Worm (Caenorhabditis elegans): ENCODE results near the gene Y51A2B.8.
"Not testable (repeated sequence)": the region's sequence is repeated elsewhere in the genome, so short reads cannot be mapped to it uniquely, and the experiment has no call there.

The Y51A2B.8 gene

DNA sequence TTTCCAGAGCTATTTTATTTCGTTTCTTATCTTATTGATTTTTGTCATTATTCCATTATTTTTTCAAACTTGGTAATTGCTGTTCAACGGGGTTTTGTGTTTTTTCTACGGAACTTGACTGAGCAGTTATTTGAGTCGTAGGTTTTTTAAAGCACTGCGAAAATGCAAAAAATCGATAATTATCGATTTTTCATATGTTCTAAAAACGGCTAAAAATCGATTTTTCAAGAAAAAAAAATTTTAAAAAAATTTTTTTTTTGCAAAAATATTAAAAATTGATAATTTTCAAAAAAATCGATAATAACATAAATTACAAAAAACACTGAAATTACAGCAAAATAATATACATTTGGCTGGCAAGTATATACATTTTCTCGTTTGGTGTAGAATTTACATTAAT lies 3.4 kb upstream of the Y51A2B.8 start:
- TF ChIP-seq unc-62 (GFP tag; optimal IDR thresholded peaks at IDR 0.05) = no peak

DNA sequence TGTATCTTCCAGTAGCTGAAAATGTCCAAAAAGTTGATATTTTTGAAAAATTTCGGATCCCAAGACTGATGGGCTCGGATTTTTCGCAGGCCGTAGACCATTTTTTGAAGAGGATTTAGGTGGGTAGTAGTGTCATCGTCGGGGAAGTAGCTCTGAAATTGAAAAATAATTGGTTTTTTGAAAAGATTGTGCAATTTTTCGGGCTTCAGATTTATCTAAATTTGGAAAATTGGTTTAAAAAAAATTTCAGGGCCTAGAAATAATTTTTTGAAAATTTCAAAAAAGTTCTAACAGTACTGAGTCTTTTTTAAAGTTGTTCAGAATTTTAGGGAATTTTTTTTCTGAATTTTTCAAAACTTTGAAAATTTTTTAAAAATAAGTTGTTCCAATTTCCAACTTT lies 3.7 kb downstream of the Y51A2B.8 start, which contains the start of gene nhr-288:
nhr-288 (minus strand) TSS at position 101 of the 400 bp plus-strand sequence.
- no peak for TF ChIP-seq unc-62 (GFP tag; optimal IDR thresholded peaks at IDR 0.05)

DNA sequence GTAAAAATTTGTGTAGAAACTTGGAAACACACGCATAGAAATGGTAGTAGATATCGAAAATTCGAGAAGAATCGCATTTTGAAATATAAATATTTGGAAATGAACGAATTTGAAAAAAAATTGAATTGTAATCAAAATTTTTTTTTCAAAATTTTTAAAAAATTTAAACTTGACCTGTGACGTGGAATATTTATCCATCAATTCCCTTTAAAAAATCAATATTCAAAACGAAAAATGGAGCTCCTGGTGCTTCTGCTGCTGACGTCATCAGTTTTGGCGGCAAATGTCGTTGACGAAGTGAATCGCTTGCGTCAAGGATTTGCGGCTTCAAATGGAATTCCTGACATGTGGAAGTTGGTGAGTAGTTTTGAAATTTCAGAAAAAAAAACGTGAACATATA lies 10.1 kb downstream of the Y51A2B.8 start, which contains the start of the genes Y51A2B.4 and Y51A2B.5:
Y51A2B.4 (minus strand) TSS at position 101 of the 400 bp plus-strand sequence.
Y51A2B.5 (plus strand) TSS at position 232 of the 400 bp plus-strand sequence.
- TF ChIP-seq unc-62 (GFP tag; optimal IDR thresholded peaks at IDR 0.05) = no peak

DNA sequence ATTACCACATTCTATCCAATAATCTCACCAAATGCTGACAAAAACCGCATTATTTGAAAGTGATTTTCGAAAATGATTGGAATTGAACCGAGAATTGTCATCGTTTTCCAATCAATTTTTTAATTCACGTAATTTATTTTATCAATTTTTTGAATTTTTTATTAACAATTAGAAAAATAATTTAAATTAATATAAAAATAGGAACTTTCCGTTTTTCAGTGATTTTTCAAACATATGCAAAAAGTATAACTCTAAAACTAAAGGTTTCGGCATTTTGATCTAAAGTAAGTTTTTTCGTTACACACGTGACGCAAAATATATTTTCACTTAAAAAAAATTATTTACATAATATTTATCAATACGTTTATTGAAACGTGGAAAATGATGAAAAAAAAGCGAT lies 15.3 kb downstream of the Y51A2B.8 start, which contains the start of gene Y51A2B.6:
Y51A2B.6 (minus strand) TSS at position 101 of the 400 bp plus-strand sequence.
- TF ChIP-seq unc-62 (GFP tag; optimal IDR thresholded peaks at IDR 0.05) = no peak

DNA sequence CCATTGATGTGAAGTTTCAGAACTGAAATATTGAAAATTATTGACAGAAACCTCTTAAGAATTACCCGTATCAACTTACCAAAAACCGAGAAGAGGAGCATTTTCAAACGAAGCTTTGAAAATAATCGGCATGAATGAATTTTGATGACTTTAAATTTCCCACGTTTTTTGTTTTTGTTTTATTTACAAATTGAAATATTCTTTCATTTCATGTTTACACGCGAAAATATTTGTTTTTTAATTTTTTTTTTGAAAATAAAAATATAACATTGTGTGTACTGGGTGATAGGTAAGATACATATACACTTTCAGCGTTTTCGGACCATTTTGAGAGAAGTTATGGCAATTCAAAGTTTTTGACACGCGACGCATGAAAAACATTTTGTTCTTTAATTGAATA lies 16.7 kb downstream of the Y51A2B.8 start, which contains the start of gene Y51A2B.9:
Y51A2B.9 (minus strand) TSS at position 101 of the 400 bp plus-strand sequence.
- no peak for TF ChIP-seq unc-62 (GFP tag; optimal IDR thresholded peaks at IDR 0.05)

DNA sequence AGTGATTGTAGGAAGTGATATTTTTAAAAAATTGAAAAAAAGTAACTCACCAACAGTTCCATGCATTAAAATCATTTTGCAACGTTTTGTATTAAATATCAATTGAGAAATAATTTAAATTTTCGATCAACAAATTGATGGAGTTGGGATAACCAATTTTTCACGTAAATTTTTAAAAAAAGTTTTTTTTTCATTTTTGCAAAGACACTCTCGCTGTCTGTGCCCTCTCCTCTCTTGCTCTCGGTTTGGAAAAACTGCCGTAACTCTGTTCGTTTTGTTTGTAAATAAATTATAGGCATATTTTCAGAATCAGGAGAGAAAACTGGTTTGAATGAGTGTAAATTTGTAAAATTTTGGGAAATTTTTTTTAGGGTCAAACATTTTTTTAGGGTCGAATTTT lies 18.9 kb downstream of the Y51A2B.8 start, which contains the start of gene Y51A2B.16:
Y51A2B.16 (minus strand) TSS at position 101 of the 400 bp plus-strand sequence.
- TF ChIP-seq unc-62 (GFP tag; optimal IDR thresholded peaks at IDR 0.05) = no peak

DNA sequence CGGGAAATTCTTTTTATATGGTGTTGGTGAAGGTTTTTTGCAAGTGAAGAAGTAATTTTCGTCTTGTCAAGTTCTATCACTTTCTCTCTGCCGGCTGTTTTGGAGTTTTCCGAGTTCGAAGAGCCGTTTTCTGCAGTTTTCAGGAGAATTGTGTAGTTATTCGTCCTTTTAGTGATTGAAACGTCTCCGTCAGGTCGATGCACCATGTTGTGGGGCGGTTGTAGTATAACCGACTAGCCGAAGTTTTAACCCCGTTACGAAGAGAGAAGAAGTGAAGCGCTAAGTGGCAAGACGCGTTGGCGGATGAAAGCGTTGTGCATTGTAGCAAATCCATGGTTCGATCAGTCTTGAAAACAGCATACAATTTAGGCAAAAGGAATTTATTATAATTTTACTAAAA lies 23.8 kb downstream of the Y51A2B.8 start:
- TF ChIP-seq unc-62 (GFP tag; optimal IDR thresholded peaks at IDR 0.05) = no peak

DNA sequence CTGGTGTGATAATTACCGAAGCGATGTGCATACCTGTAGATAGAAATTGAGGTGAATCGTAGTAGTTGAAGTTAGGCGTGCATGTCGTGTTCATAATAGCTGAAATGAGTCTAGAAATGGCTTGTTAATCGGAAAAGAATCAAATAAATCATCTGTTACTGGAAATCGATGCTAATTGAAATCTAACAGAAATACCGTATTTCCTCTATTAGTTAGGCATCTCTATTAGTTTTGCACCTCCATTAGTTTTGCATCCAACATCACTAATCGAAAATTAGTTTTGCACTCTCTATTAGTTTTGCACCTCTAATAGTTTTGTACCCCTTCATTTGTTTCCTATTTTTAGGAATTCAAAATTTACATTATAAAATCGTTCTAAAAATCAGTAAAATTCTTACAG lies 25.8 kb downstream of the Y51A2B.8 start, which contains the start of gene srh-209:
srh-209 (minus strand) TSS at position 101 of the 400 bp plus-strand sequence.
- TF ChIP-seq unc-62 (GFP tag; optimal IDR thresholded peaks at IDR 0.05) = not testable (repeated sequence)

DNA sequence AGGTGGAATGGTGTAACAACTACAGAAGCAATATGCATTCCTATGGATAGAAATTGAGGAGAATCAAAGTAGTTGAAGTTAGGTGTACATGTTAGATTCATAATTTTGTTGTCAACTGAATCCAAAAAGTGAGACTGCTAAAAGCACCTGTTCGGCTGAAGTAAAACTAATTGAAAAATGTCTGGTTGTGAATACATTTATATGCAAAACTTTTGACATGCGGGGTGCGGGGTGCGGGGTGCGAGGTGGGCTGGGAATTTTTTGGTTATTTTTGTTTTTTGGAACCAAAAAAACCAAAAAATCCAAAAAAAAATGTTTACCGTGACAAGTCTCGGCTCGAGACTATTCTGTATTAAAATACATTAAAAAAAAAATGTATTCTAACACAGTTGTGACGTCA lies 31.2 kb downstream of the Y51A2B.8 start, which contains the start of gene srh-207:
srh-207 (minus strand) TSS at position 101 of the 400 bp plus-strand sequence.
- TF ChIP-seq unc-62 (GFP tag; optimal IDR thresholded peaks at IDR 0.05) = no peak

DNA sequence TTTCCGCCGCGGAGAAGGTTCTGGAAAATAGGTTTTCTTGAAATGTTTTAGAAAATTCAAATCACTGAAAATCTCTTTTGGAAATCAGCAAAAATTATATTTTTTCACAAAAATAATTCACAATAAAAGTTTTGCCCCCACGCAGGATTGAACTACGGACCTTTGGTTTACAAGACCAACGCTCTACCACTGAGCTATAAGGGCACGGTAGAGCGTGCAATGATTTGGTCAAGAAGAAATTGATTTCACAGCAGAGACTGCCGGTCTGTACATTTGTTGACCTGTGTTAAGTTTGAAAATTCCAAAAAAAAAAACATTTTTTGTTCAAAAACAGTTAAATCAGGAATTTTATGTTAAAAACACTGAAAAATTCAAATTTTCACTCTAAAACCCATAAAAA lies 33.4 kb downstream of the Y51A2B.8 start:
- no peak for TF ChIP-seq unc-62 (GFP tag; optimal IDR thresholded peaks at IDR 0.05)

DNA sequence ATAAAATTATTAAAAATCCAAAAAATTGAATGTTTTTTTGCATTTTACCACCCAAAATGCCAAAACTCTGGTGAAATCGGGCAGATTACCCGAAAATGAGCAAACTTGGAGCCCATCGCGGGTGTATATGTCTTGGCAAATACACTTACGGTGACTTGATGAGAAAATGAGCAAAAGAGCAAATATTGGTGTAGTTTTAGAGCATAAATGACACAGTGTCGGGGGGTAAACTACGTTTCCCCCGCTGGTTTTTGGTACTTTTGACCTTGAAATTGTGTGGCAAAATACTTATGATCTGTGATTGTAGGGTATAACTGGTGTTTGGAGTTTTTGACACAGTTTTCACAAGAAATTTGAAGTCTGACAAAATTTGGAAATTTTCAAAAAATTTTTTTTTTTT lies 34.0 kb downstream of the Y51A2B.8 start, which contains the start of gene ZK262.2:
ZK262.2 (minus strand) TSS at position 101 of the 400 bp plus-strand sequence.
- TF ChIP-seq unc-62 (GFP tag; optimal IDR thresholded peaks at IDR 0.05) = no peak

DNA sequence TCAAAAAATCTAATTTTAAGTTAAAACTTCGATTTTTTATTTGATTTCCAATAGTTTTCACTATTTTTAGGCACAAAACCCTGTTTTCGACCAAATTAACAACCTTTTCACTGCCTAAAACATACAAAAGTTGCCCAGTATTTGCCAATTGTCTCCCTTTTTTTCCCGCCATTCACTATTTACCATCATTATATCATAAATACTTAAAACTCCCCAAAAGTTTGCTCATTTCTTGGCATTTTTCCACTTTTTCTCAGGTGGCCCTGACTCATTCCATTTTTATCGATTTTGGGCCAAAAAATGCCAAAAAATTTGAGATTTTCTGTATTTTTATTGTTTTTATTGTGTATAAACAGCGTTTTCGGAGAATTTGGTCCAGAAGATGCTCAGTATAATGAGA lies 35.1 kb downstream of the Y51A2B.8 start, which contains the start of gene txt-8:
txt-8 (plus strand) TSS at position 301 of the 400 bp plus-strand sequence.
- no peak for TF ChIP-seq unc-62 (GFP tag; optimal IDR thresholded peaks at IDR 0.05)

DNA sequence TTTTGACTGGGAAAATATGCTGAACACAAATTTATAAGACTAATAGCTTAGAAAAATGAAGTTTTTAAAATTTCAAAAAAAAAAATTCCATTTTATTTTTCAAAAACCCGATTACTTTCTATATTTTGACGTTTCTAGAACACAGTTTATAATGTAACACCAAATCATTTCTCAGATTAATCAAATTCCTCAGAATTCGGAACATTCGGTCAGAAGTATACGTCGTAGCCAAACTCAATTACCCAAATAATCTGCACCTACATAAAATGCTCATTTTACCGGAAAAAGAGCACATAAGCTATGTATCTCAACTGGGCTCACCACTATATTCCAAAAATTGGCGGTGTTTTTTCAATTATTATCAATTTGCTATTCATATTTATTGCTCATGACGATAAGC lies 41.9 kb downstream of the Y51A2B.8 start, which contains the start of gene srj-26:
srj-26 (plus strand) TSS at position 301 of the 400 bp plus-strand sequence.
- TF ChIP-seq unc-62 (GFP tag; optimal IDR thresholded peaks at IDR 0.05) = no peak

DNA sequence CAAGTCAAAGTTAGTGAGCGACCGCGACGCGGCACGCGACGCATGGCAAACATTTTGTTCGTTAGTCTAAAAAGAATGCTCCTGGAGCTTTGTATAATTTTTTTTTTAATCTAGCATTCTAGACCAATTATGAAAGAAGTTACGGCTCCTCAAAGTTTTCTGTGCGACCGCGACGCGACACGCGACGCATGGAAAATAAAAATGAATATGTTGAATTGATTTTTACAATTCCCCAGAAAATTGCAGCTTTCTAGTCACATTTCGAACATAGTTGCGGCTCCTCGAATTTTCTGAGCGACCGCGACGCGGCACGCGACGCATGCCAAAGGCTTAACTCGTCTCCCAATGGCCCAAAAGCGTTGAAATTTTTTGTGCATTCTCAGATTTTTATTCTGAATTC lies 45.6 kb downstream of the Y51A2B.8 start, which contains the start of gene ZK262.4:
ZK262.4 (minus strand) TSS at position 101 of the 400 bp plus-strand sequence.
- no peak for TF ChIP-seq unc-62 (GFP tag; optimal IDR thresholded peaks at IDR 0.05)

DNA sequence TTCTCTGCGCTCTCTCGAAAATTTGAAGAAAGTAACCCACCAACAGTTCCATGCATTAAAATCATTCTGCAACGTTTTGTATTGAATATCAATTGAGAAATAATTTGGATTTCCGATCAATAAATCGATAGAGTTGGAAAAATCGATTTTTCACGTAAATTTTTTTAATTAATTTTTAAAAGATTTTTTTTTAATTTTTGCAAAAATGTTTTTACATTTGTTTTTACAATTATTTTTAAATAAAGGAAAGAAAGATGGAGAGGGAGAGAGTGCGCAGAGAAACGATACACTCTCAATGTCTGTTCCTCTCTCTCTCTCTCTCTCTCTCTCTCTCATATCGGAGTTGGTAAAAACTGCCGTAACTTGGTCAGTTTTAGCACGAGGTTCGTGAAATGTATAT lies 46.6 kb downstream of the Y51A2B.8 start, which contains the start of gene ZK262.19:
ZK262.19 (minus strand) TSS at position 101 of the 400 bp plus-strand sequence.
- TF ChIP-seq unc-62 (GFP tag; optimal IDR thresholded peaks at IDR 0.05) = no peak

DNA sequence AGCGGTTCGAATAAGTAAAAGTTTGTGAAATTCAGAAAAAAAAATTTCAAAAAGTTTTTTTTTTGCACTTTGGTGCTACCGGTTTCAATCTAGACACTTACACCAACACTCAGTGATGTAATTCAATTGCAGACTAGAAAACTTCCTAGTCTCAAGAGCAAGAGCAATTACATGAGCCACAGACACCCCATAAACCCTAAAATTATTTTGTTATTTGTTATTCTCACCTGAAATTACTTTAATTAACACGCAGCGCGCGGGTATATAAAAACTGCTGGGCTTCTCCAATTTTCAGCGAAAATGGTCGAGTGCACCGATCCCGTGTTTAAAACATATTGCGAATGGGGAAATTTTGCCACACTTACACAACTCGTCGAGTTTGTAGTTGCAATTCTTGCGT lies 47.4 kb downstream of the Y51A2B.8 start, which contains the start of gene srw-83:
srw-83 (plus strand) TSS at position 301 of the 400 bp plus-strand sequence.
- no peak for TF ChIP-seq unc-62 (GFP tag; optimal IDR thresholded peaks at IDR 0.05)
